Worm (Caenorhabditis elegans): ENCODE results near the gene W03A5.2.

- TF ChIP-seq sea-2 (GFP tag; optimal IDR thresholded peaks at IDR 0.05): no peak
- TF ChIP-seq elt-2 (tag; optimal IDR thresholded peaks at IDR 0.05): no peak
- no peak for TF ChIP-seq nhr-76 (tag; optimal IDR thresholded peaks at IDR 0.05)
- no peak for TF ChIP-seq fkh-10 (GFP tag; optimal IDR thresholded peaks at IDR 0.05)
- TF ChIP-seq lsy-12 (tag; optimal IDR thresholded peaks at IDR 0.05): no peak
- TF ChIP-seq nhr-28 (tag; optimal IDR thresholded peaks at IDR 0.05): no peak
- TF ChIP-seq elt-1 (tag; optimal IDR thresholded peaks at IDR 0.05): no peak
- TF ChIP-seq nfya-1 (tag; optimal IDR thresholded peaks at IDR 0.05; ENCODE audit: insufficient read depth): no peak
Observed at ce11 chrIII:5407588-5407987, 1.8 kb downstream of the W03A5.2 start, which contains the start of gene W03A5.1.

All from whole organism, L3 larva.